Worm (Caenorhabditis elegans): ENCODE results near the gene Y53F4B.10.

Gene Y53F4B.10

ce11 chrII:15003410-15003809 is at the start of gene Y53F4B.10:
TSS of gene Y53F4B.10 (minus strand) at chrII:15003510.
- TF ChIP-seq dao-5 (tag; optimal IDR thresholded peaks at IDR 0.05) (no peak), him-1 (tag; optimal IDR thresholded peaks at IDR 0.05) (no peak), W03F9.2 (tag; optimal IDR thresholded peaks at IDR 0.05) (no peak)

- TF ChIP-seq W03F9.2 (tag; optimal IDR thresholded peaks at IDR 0.05) (no peak), dao-5 (tag; optimal IDR thresholded peaks at IDR 0.05) (no peak), him-1 (tag; optimal IDR thresholded peaks at IDR 0.05) (no peak)
Observed at ce11 chrII:15042310-15042709, 39.0 kb upstream of the Y53F4B.10 start.

- TF ChIP-seq W03F9.2 (tag; optimal IDR thresholded peaks at IDR 0.05) = no peak
Observed at ce11 chrII:15039104-15039503, 35.8 kb upstream of the Y53F4B.10 start, which contains the start of gene trip-4. TSS of gene trip-4 (plus strand) at chrII:15039404.

ce11 chrII:15037782-15038181 is 34.5 kb upstream of the Y53F4B.10 start, which contains the start of gene Y53F4B.14:
TSS of gene Y53F4B.14 (plus strand) at chrII:15037991.
- no peak for TF ChIP-seq dao-5 (tag; optimal IDR thresholded peaks at IDR 0.05)
- TF ChIP-seq W03F9.2 (tag; optimal IDR thresholded peaks at IDR 0.05) = no peak
- TF ChIP-seq him-1 (tag; optimal IDR thresholded peaks at IDR 0.05) = no peak

- no peak for TF ChIP-seq W03F9.2 (tag; optimal IDR thresholded peaks at IDR 0.05)
- no peak for TF ChIP-seq dao-5 (tag; optimal IDR thresholded peaks at IDR 0.05)
Observed at ce11 chrII:15026389-15026788, 23.1 kb upstream of the Y53F4B.10 start.

ce11 chrII:15025599-15026164 is 22.4 kb upstream of the Y53F4B.10 start, which contains the start of gene cmtr-1:
TSS of gene cmtr-1 (plus strand) at chrII:15026114.
- TF ChIP-seq him-1 (tag; optimal IDR thresholded peaks at IDR 0.05) (peak; percentile 96), W03F9.2 (tag; optimal IDR thresholded peaks at IDR 0.05) (peak; percentile 96), dao-5 (tag; optimal IDR thresholded peaks at IDR 0.05) (peak; percentile 76)

- TF ChIP-seq him-1 (tag; optimal IDR thresholded peaks at IDR 0.05) = no peak
- TF ChIP-seq dao-5 (tag; optimal IDR thresholded peaks at IDR 0.05) = no peak
- no peak for TF ChIP-seq W03F9.2 (tag; optimal IDR thresholded peaks at IDR 0.05)
Observed at ce11 chrII:15025100-15025499, 21.8 kb upstream of the Y53F4B.10 start.

- TF ChIP-seq W03F9.2 (tag; optimal IDR thresholded peaks at IDR 0.05) = no peak
- TF ChIP-seq dao-5 (tag; optimal IDR thresholded peaks at IDR 0.05) = no peak
- no peak for TF ChIP-seq him-1 (tag; optimal IDR thresholded peaks at IDR 0.05)
Observed at ce11 chrII:15018923-15019322, 15.6 kb upstream of the Y53F4B.10 start, which contains the start of gene Y53F4B.12. TSS of gene Y53F4B.12 (plus strand) at chrII:15019223.

ce11 chrII:15015669-15016068 is 12.4 kb upstream of the Y53F4B.10 start:
- TF ChIP-seq him-1 (tag; optimal IDR thresholded peaks at IDR 0.05) = no peak
- TF ChIP-seq dao-5 (tag; optimal IDR thresholded peaks at IDR 0.05) = no peak
- TF ChIP-seq W03F9.2 (tag; optimal IDR thresholded peaks at IDR 0.05) = no peak

- TF ChIP-seq dao-5 (tag; optimal IDR thresholded peaks at IDR 0.05) = no peak
Observed at ce11 chrII:15014380-15014779, 11.1 kb upstream of the Y53F4B.10 start, which contains the start of gene Y53F4B.51. TSS of gene Y53F4B.51 (minus strand) at chrII:15014442.

ce11 chrII:15010366-15011235 is 7.3 kb upstream of the Y53F4B.10 start, which contains the start of the genes Y53F4B.9 and Y53F4B.11:
TSS of gene Y53F4B.9 (minus strand) at chrII:15010416.
TSS of gene Y53F4B.11 (plus strand) at chrII:15010748.
- TF ChIP-seq dao-5 (tag; optimal IDR thresholded peaks at IDR 0.05) (no peak), W03F9.2 (tag; optimal IDR thresholded peaks at IDR 0.05) (peak; percentile 42)

- TF ChIP-seq W03F9.2 (tag; optimal IDR thresholded peaks at IDR 0.05) (no peak), him-1 (tag; optimal IDR thresholded peaks at IDR 0.05) (no peak), dao-5 (tag; optimal IDR thresholded peaks at IDR 0.05) (no peak)
Observed at ce11 chrII:15008481-15009057, 5.3 kb upstream of the Y53F4B.10 start.

- TF ChIP-seq him-1 (tag; optimal IDR thresholded peaks at IDR 0.05) = no peak
- no peak for TF ChIP-seq W03F9.2 (tag; optimal IDR thresholded peaks at IDR 0.05)
- TF ChIP-seq dao-5 (tag; optimal IDR thresholded peaks at IDR 0.05) = no peak
Observed at ce11 chrII:15005118-15005517, 1.8 kb upstream of the Y53F4B.10 start.

- TF ChIP-seq W03F9.2 (tag; optimal IDR thresholded peaks at IDR 0.05) (no peak), dao-5 (tag; optimal IDR thresholded peaks at IDR 0.05) (no peak), him-1 (tag; optimal IDR thresholded peaks at IDR 0.05) (no peak)
Observed at ce11 chrII:15004538-15004937, 1.2 kb upstream of the Y53F4B.10 start.
